Fruit fly (Drosophila melanogaster) S2 (cell line): ENCODE results near the gene CG46301.

Experiments used
- CG8478 ChIP-seq: fragments of >200 bp; optimal IDR thresholded peaks from 2 replicates; lab custom pipeline; 2018
- CTCF ChIP-seq, 2 experiments: fragments of >200 bp; optimal IDR thresholded peaks; 2 replicates each; lab custom pipeline; 2018

dm6 chr2L:14180553-14180952 lies 76.7 kb downstream of the CG46301 start, which contains the start of gene CG43333:
- TF ChIP-seq CG8478 (lab: Kevin White, UChicago) = no peak
- TF ChIP-seq CTCF (optimal IDR thresholded peaks at IDR 0.05; lab: Kevin White, UChicago) = no peak
